Worm (Caenorhabditis elegans) whole organism, L3 larva: ENCODE results near the gene mrps-5.

Experiments used
- R02D3.7 ChIP-seq: fragments of 150-350 bp; optimal IDR thresholded peaks from 2 replicates; lab custom pipeline; 2014; ENCODE audit warnings: missing biosample characterization, missing genetic modification characterization
- ZK546.5 ChIP-seq: sonication (generic microtip); optimal IDR thresholded peaks from 2 replicates; lab custom pipeline; 2017; ENCODE audit warnings: missing biosample characterization, missing genetic modification characterization
- aly-2 ChIP-seq: fragments of 150-350 bp; optimal IDR thresholded peaks from 2 replicates; lab custom pipeline; 2014; ENCODE audit warnings: missing biosample characterization, missing genetic modification characterization
- ama-1 ChIP-seq: fragments of 150-350 bp; optimal IDR thresholded peaks from 2 replicates; lab custom pipeline; 2018
- ceh-16 ChIP-seq: sonication (generic microtip); optimal IDR thresholded peaks from 2 replicates; lab custom pipeline; 2017; ENCODE audit warnings: missing biosample characterization, missing genetic modification characterization
- ceh-28 ChIP-seq: fragments of 150-350 bp; optimal IDR thresholded peaks from 2 replicates; lab custom pipeline; 2014; ENCODE audit warnings: missing biosample characterization, missing genetic modification reagents, missing genetic modification characterization
- ceh-82 ChIP-seq: fragments of 150-350 bp; optimal IDR thresholded peaks from 2 replicates; lab custom pipeline; 2014; ENCODE audit warnings: missing biosample characterization, missing genetic modification characterization
- ceh-9 ChIP-seq: sonication (generic microtip); optimal IDR thresholded peaks from 2 replicates; lab custom pipeline; 2018; ENCODE audit warnings: missing biosample characterization, missing genetic modification characterization
- daf-12 ChIP-seq: fragments of 150-350 bp; optimal IDR thresholded peaks from 2 replicates; lab custom pipeline; 2014; ENCODE audit warnings: missing biosample characterization, missing genetic modification reagents, missing genetic modification characterization
- egl-27 ChIP-seq: sonication (generic microtip); optimal IDR thresholded peaks from 4 replicates; lab custom pipeline; 2017; ENCODE audit warnings: missing biosample characterization, missing genetic modification reagents, missing genetic modification characterization
- egl-5 ChIP-seq: fragments of 150-350 bp; optimal IDR thresholded peaks from 2 replicates; lab custom pipeline; 2017; ENCODE audit warnings: missing biosample characterization, missing genetic modification reagents, missing genetic modification characterization, inconsistent platforms
- elt-1 ChIP-seq: fragments of 150-350 bp; optimal IDR thresholded peaks from 2 replicates; lab custom pipeline; 2014; ENCODE audit warnings: missing biosample characterization, missing genetic modification characterization
- elt-2 ChIP-seq: sonication (generic microtip); optimal IDR thresholded peaks from 2 replicates; lab custom pipeline; 2016; ENCODE audit warnings: missing genetic modification reagents, mild to moderate bottlenecking, missing genetic modification characterization, missing compliant biosample characterization
- eor-1 ChIP-seq, 2 experiments: fragments of 150-350 bp; optimal IDR thresholded peaks; 2 replicates each; lab custom pipeline; 2014 to 2018; ENCODE audit warnings: missing biosample characterization in 2 of 2, missing genetic modification characterization in 2 of 2
- fkh-2 ChIP-seq: fragments of 150-350 bp; optimal IDR thresholded peaks from 2 replicates; lab custom pipeline; 2014; ENCODE audit warnings: missing biosample characterization, missing genetic modification reagents, missing genetic modification characterization
- fos-1 ChIP-seq: fragments of 150-350 bp; optimal IDR thresholded peaks from 2 replicates; lab custom pipeline; 2014; ENCODE audit warnings: missing biosample characterization, missing genetic modification characterization
- hmg-11 ChIP-seq: sonication (generic microtip); optimal IDR thresholded peaks from 2 replicates; lab custom pipeline; 2016; ENCODE audit warnings: missing genetic modification characterization, missing compliant biosample characterization
- jun-1 ChIP-seq: fragments of 150-350 bp; optimal IDR thresholded peaks from 2 replicates; lab custom pipeline; 2014; ENCODE audit warnings: missing biosample characterization, missing genetic modification reagents, missing genetic modification characterization
- lin-15B ChIP-seq: fragments of 150-350 bp; optimal IDR thresholded peaks from 2 replicates; lab custom pipeline; 2014; ENCODE audit warnings: missing biosample characterization, missing genetic modification characterization
- lin-39 ChIP-seq: fragments of 150-350 bp; optimal IDR thresholded peaks from 2 replicates; lab custom pipeline; 2018; ENCODE audit warnings: missing biosample characterization, missing genetic modification reagents, missing genetic modification characterization
- lsy-12 ChIP-seq: sonication (generic microtip); optimal IDR thresholded peaks from 2 replicates; lab custom pipeline; 2016; ENCODE audit warnings: mild to moderate bottlenecking, missing genetic modification characterization, missing compliant biosample characterization
- mdl-1 ChIP-seq: fragments of 150-350 bp; optimal IDR thresholded peaks from 2 replicates; lab custom pipeline; 2014; ENCODE audit warnings: missing biosample characterization, missing genetic modification characterization
- mml-1 ChIP-seq: fragments of 150-350 bp; sonication (generic microtip); optimal IDR thresholded peaks from 3 replicates; lab custom pipeline; 2014; ENCODE audit warnings: missing biosample characterization, missing genetic modification characterization
- nfya-1 ChIP-seq: sonication (generic microtip); optimal IDR thresholded peaks from 2 replicates; lab custom pipeline; 2017; ENCODE audit warnings: missing genetic modification characterization, mild to moderate bottlenecking, missing compliant biosample characterization, antibody characterized with exemption, moderate library complexity; ENCODE audit not compliant: insufficient read depth
- nhr-12 ChIP-seq: fragments of 150-350 bp; optimal IDR thresholded peaks from 2 replicates; lab custom pipeline; 2014; ENCODE audit warnings: missing biosample characterization, missing genetic modification characterization
- nhr-23 ChIP-seq: fragments of 150-350 bp; optimal IDR thresholded peaks from 2 replicates; lab custom pipeline; 2014; ENCODE audit warnings: missing biosample characterization, missing genetic modification reagents, missing genetic modification characterization
- nhr-237 ChIP-seq: fragments of 150-350 bp; optimal IDR thresholded peaks from 2 replicates; lab custom pipeline; 2014; ENCODE audit warnings: missing biosample characterization, missing genetic modification characterization
- nhr-25 ChIP-seq: sonication (generic microtip); optimal IDR thresholded peaks from 2 replicates; lab custom pipeline; 2017; ENCODE audit warnings: missing biosample characterization, missing genetic modification characterization
- nhr-67 ChIP-seq: fragments of 150-350 bp; optimal IDR thresholded peaks from 2 replicates; lab custom pipeline; 2014; ENCODE audit warnings: missing biosample characterization, missing genetic modification characterization
- nhr-76 ChIP-seq: fragments of 150-350 bp; sonication (generic microtip); optimal IDR thresholded peaks from 5 replicates; lab custom pipeline; 2014; ENCODE audit warnings: missing biosample characterization, missing genetic modification characterization
- nhr-77 ChIP-seq: fragments of 150-350 bp; optimal IDR thresholded peaks from 2 replicates; lab custom pipeline; 2014; ENCODE audit warnings: missing biosample characterization, missing genetic modification characterization
- pha-4 ChIP-seq: fragments of 150-350 bp; optimal IDR thresholded peaks from 2 replicates; lab custom pipeline; 2014; ENCODE audit warnings: missing biosample characterization, missing genetic modification reagents, missing genetic modification characterization
- pqm-1 ChIP-seq: fragments of 150-350 bp; optimal IDR thresholded peaks from 2 replicates; lab custom pipeline; 2017; ENCODE audit warnings: missing biosample characterization, missing genetic modification characterization, inconsistent platforms
- sea-2 ChIP-seq: fragments of 150-350 bp; sonication (generic microtip); optimal IDR thresholded peaks from 4 replicates; lab custom pipeline; 2014; ENCODE audit warnings: missing biosample characterization, missing genetic modification reagents, missing genetic modification characterization
- skn-1 ChIP-seq: fragments of 150-350 bp; optimal IDR thresholded peaks from 2 replicates; lab custom pipeline; 2014; ENCODE audit warnings: missing biosample characterization, missing genetic modification characterization
- snpc-4 ChIP-seq: fragments of 150-350 bp; optimal IDR thresholded peaks from 2 replicates; lab custom pipeline; 2014; ENCODE audit warnings: missing biosample characterization, missing genetic modification characterization
- tbx-2 ChIP-seq: sonication (generic microtip); optimal IDR thresholded peaks from 2 replicates; lab custom pipeline; 2016; ENCODE audit warnings: mild to moderate bottlenecking, missing genetic modification characterization, missing compliant biosample characterization
- unc-62 ChIP-seq: fragments of 150-350 bp; sonication (generic microtip); optimal IDR thresholded peaks from 4 replicates; lab custom pipeline; 2014; ENCODE audit warnings: missing biosample characterization, missing genetic modification reagents, missing genetic modification characterization
- zag-1 ChIP-seq: fragments of 150-350 bp; optimal IDR thresholded peaks from 2 replicates; lab custom pipeline; 2014; ENCODE audit warnings: missing biosample characterization, missing genetic modification characterization
- ztf-11 ChIP-seq: fragments of 150-350 bp; optimal IDR thresholded peaks from 2 replicates; lab custom pipeline; 2014; ENCODE audit warnings: missing biosample characterization, missing genetic modification characterization
- ztf-4 ChIP-seq: fragments of 150-350 bp; optimal IDR thresholded peaks from 2 replicates; lab custom pipeline; 2014; ENCODE audit warnings: missing biosample characterization, missing genetic modification characterization

Gene mrps-5

ce11 chrV:12538984-12539852, 24.1 kb upstream of the mrps-5 start:
- no peak for TF ChIP-seq snpc-4 (tag; lab: Kevin White, UChicago)
- TF ChIP-seq unc-62 (GFP tag; lab: Kevin White, UChicago): no peak
- TF ChIP-seq daf-12: no peak
- TF ChIP-seq elt-1: peak; percentile 95
- TF ChIP-seq mml-1 (tag; lab: Kevin White, UChicago): no peak
- no peak for TF ChIP-seq R02D3.7 (tag; lab: Kevin White, UChicago)
- TF ChIP-seq nfya-1: peak; percentile 39
- TF ChIP-seq lin-15B: no peak
- TF ChIP-seq lin-39: peak; percentile 3
- TF ChIP-seq nhr-77 (tag; lab: Kevin White, UChicago): no peak
- no peak for TF ChIP-seq ceh-9 (tag; lab: Kevin White, UChicago)
- TF ChIP-seq egl-5 (tag; lab: Kevin White, UChicago): no peak
- no peak for TF ChIP-seq skn-1 (tag; lab: Kevin White, UChicago)
- no peak for TF ChIP-seq mdl-1
- TF ChIP-seq hmg-11 (tag; lab: Kevin White, UChicago): peak; percentile 24
- no peak for TF ChIP-seq egl-27
- no peak for TF ChIP-seq ceh-16 (tag; lab: Kevin White, UChicago)
- no peak for TF ChIP-seq ceh-28 (tag; lab: Kevin White, UChicago)
- TF ChIP-seq nhr-12 (tag; lab: Kevin White, UChicago): no peak
- peak; percentile 27 for TF ChIP-seq nhr-25 (tag; lab: Kevin White, UChicago)
- TF ChIP-seq jun-1 (tag; lab: Kevin White, UChicago): no peak
- no peak for TF ChIP-seq eor-1 (tag; optimal IDR thresholded peaks at IDR 0.05; lab: Kevin White, UChicago)
- TF ChIP-seq pqm-1 (tag; lab: Kevin White, UChicago): no peak
- no peak for TF ChIP-seq fkh-2 (tag; lab: Kevin White, UChicago)
- TF ChIP-seq ZK546.5: no peak
- no peak for TF ChIP-seq nhr-67 (tag; lab: Kevin White, UChicago)
- no peak for TF ChIP-seq lsy-12 (tag; lab: Kevin White, UChicago)
- no peak for TF ChIP-seq nhr-76 (tag; lab: Kevin White, UChicago)

ce11 chrV:12540018-12540417, 23.3 kb upstream of the mrps-5 start:
- no peak for TF ChIP-seq elt-1
- TF ChIP-seq lsy-12 (tag; lab: Kevin White, UChicago): no peak
- TF ChIP-seq daf-12: peak; percentile 37
- no peak for TF ChIP-seq nhr-12 (tag; lab: Kevin White, UChicago)
- TF ChIP-seq ceh-28 (tag; lab: Kevin White, UChicago): no peak
- TF ChIP-seq nhr-237: no peak
- TF ChIP-seq tbx-2: no peak
- no peak for TF ChIP-seq sea-2 (GFP tag; lab: Kevin White, UChicago)
- TF ChIP-seq aly-2 (tag; lab: Kevin White, UChicago): no peak
- TF ChIP-seq mdl-1: no peak
- no peak for TF ChIP-seq ama-1 (lab: Kevin White, UChicago)
- no peak for TF ChIP-seq ztf-4 (tag; lab: Kevin White, UChicago)
- TF ChIP-seq eor-1 (tag; optimal IDR thresholded peaks at IDR 0.05; lab: Kevin White, UChicago): no peak
- peak; percentile 88 for TF ChIP-seq unc-62 (GFP tag; lab: Kevin White, UChicago)
- no peak for TF ChIP-seq fkh-2 (tag; lab: Kevin White, UChicago)
- no peak for TF ChIP-seq ztf-11 (tag; lab: Kevin White, UChicago)
- TF ChIP-seq ceh-82: no peak
- TF ChIP-seq nhr-25 (tag; lab: Kevin White, UChicago): no peak
- no peak for TF ChIP-seq egl-5 (tag; lab: Kevin White, UChicago)
- no peak for TF ChIP-seq skn-1 (tag; lab: Kevin White, UChicago)
- no peak for TF ChIP-seq pha-4 (tag; lab: Kevin White, UChicago)
- no peak for TF ChIP-seq zag-1 (tag; lab: Kevin White, UChicago)
- TF ChIP-seq elt-2 (tag; lab: Kevin White, UChicago): peak; percentile 5
- no peak for TF ChIP-seq nhr-76 (tag; lab: Kevin White, UChicago)
- TF ChIP-seq ceh-16 (tag; lab: Kevin White, UChicago): no peak
- TF ChIP-seq fos-1: no peak
- peak; percentile 45 for TF ChIP-seq nfya-1
- peak; percentile 25 for TF ChIP-seq nhr-23
- TF ChIP-seq egl-27: no peak
- TF ChIP-seq, all 47 proteins: peak for 5
